Worm (Caenorhabditis elegans) whole organism, L2 larva: ENCODE measurements around the gene F56A8.9.

ENCODE experiments used
- alr-1 ChIP-seq: fragments of 150-350 bp; optimal IDR thresholded peaks from 2 replicates; lab custom pipeline; 2014; ENCODE audit warnings: missing biosample characterization, missing genetic modification characterization
- aly-2 ChIP-seq: fragments of 150-350 bp; optimal IDR thresholded peaks from 2 replicates; lab custom pipeline; 2014; ENCODE audit warnings: missing biosample characterization, missing genetic modification characterization
- egl-27 ChIP-seq: sonication (generic microtip); optimal IDR thresholded peaks from 3 replicates; lab custom pipeline; 2017; ENCODE audit warnings: missing biosample characterization, missing genetic modification reagents, missing genetic modification characterization
- mab-5 ChIP-seq: fragments of 150-350 bp; optimal IDR thresholded peaks from 2 replicates; lab custom pipeline; 2014; ENCODE audit warnings: missing biosample characterization, missing genetic modification characterization
- nhr-237 ChIP-seq: fragments of 150-350 bp; optimal IDR thresholded peaks from 2 replicates; lab custom pipeline; 2014; ENCODE audit warnings: missing biosample characterization, missing genetic modification characterization
- peb-1 ChIP-seq: fragments of 150-350 bp; optimal IDR thresholded peaks from 2 replicates; lab custom pipeline; 2014; ENCODE audit warnings: missing biosample characterization, missing genetic modification characterization
- skn-1 ChIP-seq: sonication (generic microtip); optimal IDR thresholded peaks from 2 replicates; lab custom pipeline; 2017; ENCODE audit warnings: missing biosample characterization, missing genetic modification characterization
- unc-39 ChIP-seq: fragments of 150-350 bp; optimal IDR thresholded peaks from 2 replicates; lab custom pipeline; 2014; ENCODE audit warnings: missing biosample characterization, missing genetic modification characterization

DNA sequence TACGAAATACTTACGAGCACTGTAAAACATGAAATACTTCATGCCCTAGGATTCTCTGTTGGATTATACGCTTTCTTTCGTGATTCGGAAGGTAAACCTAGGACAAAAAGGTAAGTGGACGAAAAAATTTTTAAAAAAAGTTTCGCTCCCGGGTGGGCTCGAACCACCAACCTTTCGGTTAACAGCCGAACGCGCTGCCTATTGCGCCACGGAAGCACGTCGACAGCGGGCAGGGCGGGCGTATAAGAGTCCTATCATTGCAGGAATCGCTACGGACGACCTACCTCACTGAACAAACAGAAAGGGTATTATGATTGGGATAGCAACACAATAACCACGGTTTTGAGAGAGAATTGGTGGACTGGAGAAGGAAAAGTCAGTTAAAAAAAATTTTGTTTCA, 29.5 kb upstream of the F56A8.9 start:
- TF ChIP-seq unc-39 (tag; lab: Kevin White, UChicago) (no peak), mab-5 (no peak), skn-1 (no peak), egl-27 (no peak), alr-1 (tag; lab: Kevin White, UChicago) (no peak), nhr-237 (tag; lab: Kevin White, UChicago) (no peak), peb-1 (tag; lab: Kevin White, UChicago) (no peak), aly-2 (no peak)
